Fruit fly (Drosophila melanogaster) whole organism, prepupa: ENCODE measurements around the gene CG13693.

Experiments
- CG10631 ChIP-seq: fragments of 200-800 bp; sonication (Bioruptor generic); optimal IDR thresholded peaks from 2 replicates; lab custom pipeline; 2016; ENCODE audit warnings: missing biosample characterization, missing genetic modification characterization
- CG31627 ChIP-seq: fragments of 200-800 bp; sonication (Bioruptor generic); optimal IDR thresholded peaks from 3 replicates; lab custom pipeline; 2016; ENCODE audit warnings: missing biosample characterization, missing genetic modification characterization
- CG6854 ChIP-seq: fragments of 200-800 bp; sonication (Bioruptor generic); optimal IDR thresholded peaks from 2 replicates; lab custom pipeline; 2017; ENCODE audit warnings: missing biosample characterization, mild to moderate bottlenecking, missing genetic modification characterization
- CG8319 ChIP-seq: fragments of 200-800 bp; sonication (Bioruptor generic); optimal IDR thresholded peaks from 3 replicates; lab custom pipeline; 2016; ENCODE audit warnings: missing biosample characterization, missing genetic modification characterization
- OdsH ChIP-seq: fragments of 200-800 bp; sonication (Bioruptor generic); optimal IDR thresholded peaks from 3 replicates; lab custom pipeline; 2016; ENCODE audit warnings: missing biosample characterization, missing genetic modification characterization
- Sox15 ChIP-seq: fragments of 200-800 bp; sonication (Bioruptor generic); optimal IDR thresholded peaks from 3 replicates; lab custom pipeline; 2016; ENCODE audit warnings: missing biosample characterization, missing genetic modification characterization
- acj6 ChIP-seq: fragments of 200-800 bp; sonication (Bioruptor generic); optimal IDR thresholded peaks from 3 replicates; lab custom pipeline; 2016; ENCODE audit warnings: missing biosample characterization, missing genetic modification characterization
- dsx ChIP-seq: fragments of 200-800 bp; optimal IDR thresholded peaks from 3 replicates; lab custom pipeline; 2019; ENCODE audit warnings: missing biosample characterization, mild to moderate bottlenecking, missing genetic modification characterization, moderate library complexity; ENCODE audit not compliant: poor library complexity, severe bottlenecking
- esn ChIP-seq: fragments of 200-800 bp; sonication (Bioruptor generic); optimal IDR thresholded peaks from 2 replicates; lab custom pipeline; 2016; ENCODE audit warnings: missing biosample characterization, mild to moderate bottlenecking, missing genetic modification characterization, moderate library complexity
- fd85E ChIP-seq: fragments of 200-800 bp; sonication (Bioruptor generic); optimal IDR thresholded peaks from 3 replicates; lab custom pipeline; 2016; ENCODE audit warnings: missing biosample characterization, missing genetic modification characterization
- fkh ChIP-seq: fragments of 200-800 bp; sonication (Bioruptor generic); optimal IDR thresholded peaks from 3 replicates; lab custom pipeline; 2017; ENCODE audit warnings: missing biosample characterization, mild to moderate bottlenecking, missing genetic modification characterization, moderate library complexity
- pdm3 ChIP-seq: fragments of 200-800 bp; sonication (Bioruptor generic); optimal IDR thresholded peaks from 3 replicates; lab custom pipeline; 2016; ENCODE audit warnings: missing biosample characterization, missing genetic modification characterization

DNA sequence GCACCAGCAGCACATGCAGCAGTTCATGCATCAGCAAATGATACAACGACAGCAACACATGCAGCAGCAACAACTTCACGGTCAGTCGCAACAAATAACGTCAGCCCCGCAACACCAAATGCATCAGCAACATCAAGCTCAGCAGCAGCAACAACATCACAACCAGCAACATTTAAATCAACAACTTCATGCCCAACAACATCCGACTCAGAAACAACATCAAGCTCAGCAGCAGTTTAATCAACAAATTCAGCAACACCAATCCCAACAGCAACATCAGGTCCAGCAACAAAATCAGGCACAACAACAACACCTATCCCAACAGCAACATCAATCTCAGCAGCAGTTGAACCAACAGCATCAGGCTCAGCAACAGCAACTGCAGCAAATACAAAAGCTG, 36.6 kb upstream of the CG13693 start:
- no peak for TF ChIP-seq CG10631 (GFP tag; lab: Kevin White, UChicago)
- TF ChIP-seq CG31627 (GFP tag; lab: Kevin White, UChicago), result no peak
- no peak for TF ChIP-seq esn
- TF ChIP-seq OdsH (GFP tag; lab: Kevin White, UChicago), result no peak
- TF ChIP-seq pdm3, result no peak
- TF ChIP-seq Sox15 (GFP tag; lab: Kevin White, UChicago), result no peak
- no peak for TF ChIP-seq CG6854 (GFP tag; lab: Kevin White, UChicago)
- no peak for TF ChIP-seq acj6 (GFP tag; lab: Kevin White, UChicago)
- no peak for TF ChIP-seq fkh (GFP tag; lab: Kevin White, UChicago)
- TF ChIP-seq dsx (GFP tag; lab: Kevin White, UChicago), result no peak
- no peak for TF ChIP-seq fd85E (GFP tag; lab: Kevin White, UChicago)
- no peak for TF ChIP-seq CG8319
